Fruit fly (Drosophila melanogaster): ENCODE data around the gene Ttc1.

DNA sequence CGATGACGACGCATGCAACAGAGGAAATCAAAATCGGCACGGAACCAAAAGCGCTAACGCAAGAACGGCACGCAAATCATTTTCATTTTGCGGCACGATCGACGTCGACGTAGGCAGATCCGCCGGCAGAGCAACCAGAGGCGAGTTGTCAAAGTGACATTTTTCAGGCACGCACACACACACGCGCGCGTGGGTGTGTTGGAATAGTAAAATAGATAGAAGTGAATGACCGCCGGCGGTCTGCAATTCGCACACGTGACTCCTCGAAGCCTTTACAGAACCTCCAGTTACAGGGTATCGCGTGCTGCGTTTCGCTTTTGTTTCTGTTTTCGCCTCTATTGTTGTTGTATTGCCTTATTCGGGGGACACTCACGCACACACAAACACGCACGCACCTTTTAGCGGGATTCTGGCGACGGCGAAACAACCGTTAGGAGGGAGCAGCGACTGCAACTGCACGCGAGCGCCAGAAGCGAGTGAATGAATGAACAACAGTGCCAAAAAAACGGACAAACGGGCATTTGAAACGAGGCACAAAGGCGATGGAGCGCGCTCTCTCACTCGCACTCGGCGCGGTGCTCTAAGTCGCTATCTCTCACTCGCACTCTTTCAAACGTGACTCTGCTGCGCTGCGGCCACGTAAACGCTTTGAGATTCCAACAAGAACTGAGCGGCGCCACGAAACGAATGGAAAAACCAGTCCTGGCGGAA, 39.6 kb downstream of the Ttc1 start, which contains the start of gene ss:
- TF ChIP-seq CG1620 (GFP tag; optimal IDR thresholded peaks at IDR 0.05) (no peak), tj (GFP tag; optimal IDR thresholded peaks at IDR 0.05) (no peak)

Data from whole organism, adult.